Fruit fly (Drosophila melanogaster) whole organism, wandering third instar larva: Measurements from ENCODE around the gene CheB38a.

ENCODE experiments used
- brk ChIP-seq: fragments of 200-800 bp; sonication (Bioruptor generic); optimal IDR thresholded peaks from 2 replicates; lab custom pipeline; 2016; ENCODE audit warnings: missing biosample characterization, mild to moderate bottlenecking, missing genetic modification characterization
- pan ChIP-seq: fragments of >200 bp; optimal IDR thresholded peaks from 2 replicates; lab custom pipeline; 2017

DNA sequence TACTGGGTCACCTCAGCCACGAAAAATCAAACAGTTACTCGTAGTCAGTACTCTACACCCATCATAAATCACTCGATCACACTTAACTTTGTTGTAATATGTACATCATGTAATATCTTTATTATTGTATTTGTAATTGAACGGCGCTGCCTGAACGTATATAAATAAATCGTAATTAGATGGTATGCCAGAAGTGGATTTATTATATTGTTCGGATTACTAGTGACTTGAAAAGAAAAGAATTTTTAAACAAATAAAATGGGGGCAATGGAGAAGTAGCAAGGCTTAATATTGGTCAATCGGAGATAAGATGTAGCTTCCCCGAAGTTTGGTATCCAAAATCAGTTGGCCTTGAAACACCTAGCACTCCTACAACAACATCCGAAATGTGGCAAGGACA, 30.7 kb upstream of the CheB38a start, which contains the start of gene CG14402:
- TF ChIP-seq brk (GFP tag; lab: Kevin White, UChicago) (no peak), pan (no peak)
